Worm (Caenorhabditis elegans): Measurements from ENCODE around the gene dach-1.

Gene dach-1

DNA sequence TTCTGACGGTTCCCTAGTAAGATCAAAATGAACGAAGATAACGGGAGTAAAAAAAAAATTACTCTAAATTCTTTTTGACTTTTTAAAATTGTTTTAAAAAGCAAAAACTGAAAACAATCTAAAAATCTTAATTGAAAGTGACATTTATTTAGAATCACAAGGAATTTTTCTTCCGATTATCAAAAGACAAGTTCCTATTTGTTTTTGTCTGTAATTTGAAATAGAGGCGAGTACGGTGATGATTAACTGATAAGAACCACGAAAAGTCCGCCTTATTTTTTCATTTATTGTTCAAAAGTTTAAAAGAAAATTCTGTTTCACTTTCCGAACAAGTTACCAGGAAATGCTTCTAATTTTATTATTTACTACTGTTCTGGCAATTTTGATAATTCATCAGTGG lies at the start of gene dach-1:
Gene dach-1 (plus strand): TSS at position 301 of the 400 bp plus-strand sequence.
- TF ChIP-seq flt-1 (GFP tag; IDR thresholded peaks at IDR 0.05) (no peak), ceh-13 (GFP tag; optimal IDR thresholded peaks at IDR 0.05) (no peak), sea-1 (GFP tag; conservative IDR thresholded peaks at IDR 0.05) (no peak), hmg-4 (GFP tag; optimal IDR thresholded peaks at IDR 0.05) (no peak)

DNA sequence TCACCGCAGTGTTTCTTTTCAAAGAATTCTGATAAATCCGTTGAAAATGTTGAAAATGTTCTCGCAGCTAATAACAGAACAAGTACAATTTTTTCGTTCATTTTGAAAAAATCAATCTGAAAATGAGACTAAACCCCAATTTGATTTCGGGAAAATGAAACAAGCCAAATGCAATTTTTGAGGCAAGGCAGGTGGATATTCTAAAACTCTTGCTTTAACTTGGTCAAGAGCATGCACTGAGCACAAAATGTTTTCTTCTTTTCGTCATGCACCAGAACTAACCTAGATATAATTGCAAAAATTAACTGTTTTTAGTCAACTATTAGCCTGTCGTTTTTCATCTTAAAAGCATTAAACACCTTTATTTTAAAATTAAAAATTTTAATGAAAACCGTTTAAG lies 49.7 kb upstream of the dach-1 start, which contains the start of gene irld-22:
Gene irld-22 (minus strand): TSS at position 101 of the 400 bp plus-strand sequence.
- TF ChIP-seq ets-7 (tag; optimal IDR thresholded peaks at IDR 0.05) (no peak), ama-1 (optimal IDR thresholded peaks at IDR 0.05) (no peak), pes-1 (GFP tag; IDR thresholded peaks at IDR 0.05) (no peak), F13C5.2 (tag; optimal IDR thresholded peaks at IDR 0.05) (no peak), hmbx-1 (tag; optimal IDR thresholded peaks at IDR 0.05) (no peak), sea-1 (GFP tag; conservative IDR thresholded peaks at IDR 0.05) (no peak), tbx-37 (GFP tag; conservative IDR thresholded peaks at IDR 0.05) (no peak), flt-1 (GFP tag; IDR thresholded peaks at IDR 0.05) (no peak), ceh-36 (tag; optimal IDR thresholded peaks at IDR 0.05) (no peak), tbx-11 (GFP tag; IDR thresholded peaks at IDR 0.05) (no peak), hnd-1 (tag; optimal IDR thresholded peaks at IDR 0.05) (no peak), B0310.2 (tag; optimal IDR thresholded peaks at IDR 0.05) (no peak), tra-4 (tag; optimal IDR thresholded peaks at IDR 0.05) (no peak)

DNA sequence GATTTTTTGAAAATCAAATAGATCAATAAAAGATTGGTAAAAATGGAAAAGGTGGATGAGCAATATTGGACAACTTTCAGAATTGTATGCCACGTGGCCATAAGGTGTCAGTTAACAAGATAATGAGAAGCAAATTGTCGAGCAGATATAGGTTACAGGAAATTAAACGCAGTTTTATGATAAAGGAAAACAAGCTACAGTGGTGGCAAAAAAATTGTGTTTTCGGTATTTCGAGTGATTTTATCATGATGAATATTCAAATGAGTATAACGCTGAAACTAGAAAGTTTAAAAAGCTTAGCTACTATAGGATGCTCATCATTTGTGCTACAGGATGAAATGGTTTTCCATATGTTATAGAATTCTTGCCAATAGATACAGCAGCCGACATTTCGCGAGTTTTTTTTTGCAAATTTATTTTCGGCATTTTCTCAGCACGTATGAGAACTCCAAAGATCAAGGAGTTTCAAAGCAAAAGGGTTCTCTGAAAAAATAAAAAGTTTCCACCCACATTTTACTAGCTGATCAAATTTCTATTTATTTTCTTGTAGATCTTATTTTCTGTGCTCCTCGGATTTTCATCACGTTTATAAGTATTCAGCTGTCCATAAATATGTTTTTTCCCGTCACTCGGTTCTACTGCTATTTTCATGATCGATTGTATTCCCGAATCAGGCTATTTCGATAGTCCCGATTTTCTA lies 47.2 kb upstream of the dach-1 start, which contains the start of the genes str-229 and srh-190:
Gene str-229 (minus strand): TSS at position 101 of the 700 bp plus-strand sequence.
Gene srh-190 (plus strand): TSS at position 650 of the 700 bp plus-strand sequence.
- TF ChIP-seq ama-1 (optimal IDR thresholded peaks at IDR 0.05) = no peak
- TF ChIP-seq sea-1 (GFP tag; conservative IDR thresholded peaks at IDR 0.05) = no peak
- TF ChIP-seq scrt-1 (GFP tag; IDR thresholded peaks at IDR 0.05) = no peak
- no peak for TF ChIP-seq tra-4 (tag; optimal IDR thresholded peaks at IDR 0.05)
- no peak for TF ChIP-seq hmg-4 (GFP tag; optimal IDR thresholded peaks at IDR 0.05)
- no peak for TF ChIP-seq tbx-37 (GFP tag; conservative IDR thresholded peaks at IDR 0.05)
- TF ChIP-seq F13C5.2 (tag; optimal IDR thresholded peaks at IDR 0.05) = no peak
- TF ChIP-seq ceh-13 (GFP tag; optimal IDR thresholded peaks at IDR 0.05) = no peak
- no peak for TF ChIP-seq hmbx-1 (tag; optimal IDR thresholded peaks at IDR 0.05)
- no peak for TF ChIP-seq hnd-1 (tag; optimal IDR thresholded peaks at IDR 0.05)
- no peak for TF ChIP-seq B0310.2 (tag; optimal IDR thresholded peaks at IDR 0.05)
- no peak for TF ChIP-seq aly-1 (tag; optimal IDR thresholded peaks at IDR 0.05)
- TF ChIP-seq pes-1 (GFP tag; IDR thresholded peaks at IDR 0.05) = no peak
- TF ChIP-seq flt-1 (GFP tag; IDR thresholded peaks at IDR 0.05) = no peak

DNA sequence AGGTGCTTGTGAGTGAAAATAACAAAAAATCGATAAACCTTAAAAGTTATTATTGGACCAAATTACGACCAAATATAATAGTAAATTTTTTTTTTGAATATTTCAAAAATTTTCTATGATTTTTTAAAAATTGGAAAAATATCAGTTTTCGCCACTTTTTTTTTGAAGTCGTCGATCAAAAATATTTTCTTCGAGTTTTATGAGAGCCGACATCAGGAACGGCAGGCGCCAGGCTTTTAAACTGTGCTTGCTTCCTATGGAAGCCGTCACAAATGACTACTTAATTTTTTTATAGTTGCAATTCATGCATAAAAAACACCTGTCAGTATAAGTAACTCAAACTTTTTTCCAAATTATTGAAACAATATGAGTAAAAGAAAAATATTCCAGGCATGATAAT lies 46.4 kb upstream of the dach-1 start:
- no peak for TF ChIP-seq tbx-37 (GFP tag; conservative IDR thresholded peaks at IDR 0.05)

DNA sequence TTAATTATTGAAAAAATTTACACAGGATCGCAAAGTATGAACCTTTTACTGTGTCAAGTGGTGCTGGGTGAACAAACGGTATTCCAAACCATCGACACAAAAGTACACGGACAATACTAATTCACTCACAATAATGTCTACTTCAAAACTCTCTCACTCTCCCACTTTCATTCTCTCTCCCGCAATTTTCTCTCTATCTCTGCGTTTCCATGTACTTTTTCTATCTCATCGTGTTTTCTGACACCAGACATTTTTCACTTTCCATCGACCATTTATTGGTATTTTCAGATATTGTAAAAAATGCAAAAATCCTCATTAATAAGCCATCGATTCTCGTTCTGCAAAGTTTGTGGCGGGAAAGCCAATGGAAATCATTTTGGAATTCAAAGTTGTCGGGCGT lies 44.0 kb upstream of the dach-1 start, which contains the start of gene nhr-156:
Gene nhr-156 (plus strand): TSS at position 266 of the 400 bp plus-strand sequence.
- TF ChIP-seq hmbx-1 (tag; optimal IDR thresholded peaks at IDR 0.05) = no peak
- no peak for TF ChIP-seq tbx-37 (GFP tag; conservative IDR thresholded peaks at IDR 0.05)
- no peak for TF ChIP-seq ets-7 (tag; optimal IDR thresholded peaks at IDR 0.05)
- TF ChIP-seq tra-4 (tag; optimal IDR thresholded peaks at IDR 0.05) = no peak
- TF ChIP-seq pes-1 (GFP tag; IDR thresholded peaks at IDR 0.05) = no peak
- no peak for TF ChIP-seq tbx-11 (GFP tag; IDR thresholded peaks at IDR 0.05)
- no peak for TF ChIP-seq aly-1 (tag; optimal IDR thresholded peaks at IDR 0.05)
- TF ChIP-seq sea-1 (GFP tag; conservative IDR thresholded peaks at IDR 0.05) = no peak
- no peak for TF ChIP-seq ceh-13 (GFP tag; optimal IDR thresholded peaks at IDR 0.05)
- TF ChIP-seq hnd-1 (tag; optimal IDR thresholded peaks at IDR 0.05) = no peak
- TF ChIP-seq B0310.2 (tag; optimal IDR thresholded peaks at IDR 0.05) = no peak
- TF ChIP-seq ama-1 (optimal IDR thresholded peaks at IDR 0.05) = no peak
- no peak for TF ChIP-seq ceh-36 (tag; optimal IDR thresholded peaks at IDR 0.05)
- no peak for TF ChIP-seq scrt-1 (GFP tag; IDR thresholded peaks at IDR 0.05)
- TF ChIP-seq flt-1 (GFP tag; IDR thresholded peaks at IDR 0.05) = no peak
- no peak for TF ChIP-seq F13C5.2 (tag; optimal IDR thresholded peaks at IDR 0.05)
- no peak for TF ChIP-seq hmg-4 (GFP tag; optimal IDR thresholded peaks at IDR 0.05)

DNA sequence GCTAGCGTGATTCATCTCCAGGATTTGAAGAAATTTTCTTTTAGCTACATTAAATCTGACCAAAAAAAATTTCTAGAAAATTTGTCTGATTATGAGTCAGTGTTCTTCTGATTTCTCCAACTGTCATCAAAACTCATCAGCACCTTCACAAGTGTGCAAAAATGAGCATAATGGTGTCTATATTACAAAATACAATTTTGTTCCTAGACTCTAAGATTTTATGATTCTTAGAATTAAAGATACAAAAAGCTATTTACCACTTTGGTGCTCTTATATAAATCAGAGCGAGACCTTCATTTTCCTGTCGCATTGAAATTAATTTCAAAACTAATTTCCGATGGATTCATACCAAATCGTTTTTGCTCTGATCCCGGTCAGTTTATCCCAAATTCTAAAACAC lies 37.4 kb upstream of the dach-1 start, which contains the start of gene srx-68:
Gene srx-68 (plus strand): TSS at position 301 of the 400 bp plus-strand sequence.
- TF ChIP-seq B0310.2 (tag; optimal IDR thresholded peaks at IDR 0.05) (no peak), ets-7 (tag; optimal IDR thresholded peaks at IDR 0.05) (no peak), hnd-1 (tag; optimal IDR thresholded peaks at IDR 0.05) (no peak), hmg-4 (GFP tag; optimal IDR thresholded peaks at IDR 0.05) (no peak), ceh-36 (tag; optimal IDR thresholded peaks at IDR 0.05) (no peak), tbx-37 (GFP tag; conservative IDR thresholded peaks at IDR 0.05) (no peak), tbx-11 (GFP tag; IDR thresholded peaks at IDR 0.05) (no peak), aly-1 (tag; optimal IDR thresholded peaks at IDR 0.05) (no peak), ama-1 (optimal IDR thresholded peaks at IDR 0.05) (no peak), flt-1 (GFP tag; IDR thresholded peaks at IDR 0.05) (no peak), sea-1 (GFP tag; conservative IDR thresholded peaks at IDR 0.05) (no peak), pes-1 (GFP tag; IDR thresholded peaks at IDR 0.05) (no peak), ceh-13 (GFP tag; optimal IDR thresholded peaks at IDR 0.05) (no peak), F13C5.2 (tag; optimal IDR thresholded peaks at IDR 0.05) (no peak)

DNA sequence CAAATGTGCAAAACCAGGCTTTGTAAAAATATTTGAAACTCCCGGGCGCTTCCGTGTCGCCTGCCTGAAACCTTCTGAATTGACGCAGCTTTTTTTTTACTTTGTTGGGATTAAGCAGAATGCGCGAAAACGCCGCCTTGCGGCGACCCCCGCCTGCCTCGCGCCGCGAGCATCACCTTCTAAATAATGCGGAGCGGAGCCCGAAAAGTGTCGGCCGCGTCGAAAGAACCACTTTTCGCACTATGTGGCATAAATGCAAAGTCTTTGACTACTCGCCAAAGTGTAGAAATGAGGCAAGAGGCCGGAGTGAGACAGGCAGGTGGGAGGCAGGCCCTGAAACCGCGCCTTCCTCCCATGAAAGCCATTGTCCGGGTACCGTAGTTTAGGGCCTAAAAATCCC lies 36.7 kb upstream of the dach-1 start:
- TF ChIP-seq aly-1 (tag; optimal IDR thresholded peaks at IDR 0.05) (no peak), F13C5.2 (tag; optimal IDR thresholded peaks at IDR 0.05) (no peak), flt-1 (GFP tag; IDR thresholded peaks at IDR 0.05) (no peak), ceh-36 (tag; optimal IDR thresholded peaks at IDR 0.05) (no peak), ama-1 (optimal IDR thresholded peaks at IDR 0.05) (no peak), B0310.2 (tag; optimal IDR thresholded peaks at IDR 0.05) (no peak), tra-4 (tag; optimal IDR thresholded peaks at IDR 0.05) (no peak), hmg-4 (GFP tag; optimal IDR thresholded peaks at IDR 0.05) (no peak), pes-1 (GFP tag; IDR thresholded peaks at IDR 0.05) (no peak), ceh-13 (GFP tag; optimal IDR thresholded peaks at IDR 0.05) (no peak), scrt-1 (GFP tag; IDR thresholded peaks at IDR 0.05) (no peak), hnd-1 (tag; optimal IDR thresholded peaks at IDR 0.05) (no peak), ets-7 (tag; optimal IDR thresholded peaks at IDR 0.05) (no peak), tbx-11 (GFP tag; IDR thresholded peaks at IDR 0.05) (no peak), hmbx-1 (tag; optimal IDR thresholded peaks at IDR 0.05) (no peak), tbx-37 (GFP tag; conservative IDR thresholded peaks at IDR 0.05) (no peak), sea-1 (GFP tag; conservative IDR thresholded peaks at IDR 0.05) (no peak)
